Fruit fly (Drosophila melanogaster) whole organism, embryonic: Measurements from ENCODE around the gene CG7530.

ENCODE experiments used
- CG1024 ChIP-seq: fragments of 200-800 bp; sonication (Bioruptor generic); IDR thresholded peaks from 2 replicates; pipeline ENCODE4 v1.3.6; 2022; ENCODE audit warnings: missing biosample characterization, missing genetic modification characterization
- CG11398 ChIP-seq: fragments of 200-800 bp; sonication (Bioruptor generic); optimal IDR thresholded peaks from 2 replicates; lab custom pipeline; 2016; ENCODE audit warnings: missing biosample characterization, missing genetic modification characterization
- CG11504 ChIP-seq: fragments of 200-800 bp; sonication (Bioruptor generic); optimal IDR thresholded peaks from 3 replicates; lab custom pipeline; 2019; ENCODE audit warnings: missing biosample characterization, mild to moderate bottlenecking, missing genetic modification characterization, moderate library complexity
- CG12391 ChIP-seq: fragments of 200-800 bp; sonication (Bioruptor generic); optimal IDR thresholded peaks from 3 replicates; lab custom pipeline; 2018; ENCODE audit warnings: missing biosample characterization, mild to moderate bottlenecking, missing genetic modification characterization, moderate library complexity
- CG14441 ChIP-seq: fragments of 200-800 bp; sonication (Bioruptor generic); IDR thresholded peaks from 2 replicates; pipeline ENCODE4 v1.3.6; 2022; ENCODE audit warnings: missing biosample characterization, missing genetic modification characterization
- CG15479 ChIP-seq: fragments of 200-800 bp; sonication (Bioruptor generic); optimal IDR thresholded peaks from 3 replicates; lab custom pipeline; 2019; ENCODE audit warnings: missing biosample characterization, mild to moderate bottlenecking, missing genetic modification characterization, moderate library complexity
- CG17328 ChIP-seq: fragments of 200-800 bp; sonication (Bioruptor generic); IDR thresholded peaks from 2 replicates; pipeline ENCODE4 v1.3.6; 2022; ENCODE audit warnings: missing biosample characterization, missing genetic modification characterization
- CG17359 ChIP-seq: fragments of 200-800 bp; sonication (Bioruptor generic); optimal IDR thresholded peaks from 3 replicates; lab custom pipeline; 2018; ENCODE audit warnings: missing biosample characterization, mild to moderate bottlenecking, missing genetic modification characterization, moderate library complexity
- CG17802 ChIP-seq: fragments of 200-800 bp; sonication (Bioruptor generic); optimal IDR thresholded peaks from 2 replicates; lab custom pipeline; 2018; ENCODE audit warnings: missing biosample characterization, mild to moderate bottlenecking, missing genetic modification characterization, moderate library complexity
- CG18262 ChIP-seq: fragments of 200-800 bp; optimal IDR thresholded peaks from 3 replicates; lab custom pipeline; 2019; ENCODE audit warnings: missing biosample characterization, mild to moderate bottlenecking, missing genetic modification characterization, moderate library complexity
- CG2199 ChIP-seq: fragments of 200-800 bp; sonication (Bioruptor generic); IDR thresholded peaks from 3 replicates; pipeline ENCODE4 v1.3.6; 2022; ENCODE audit warnings: missing biosample characterization, missing genetic modification characterization
- CG2712 ChIP-seq: fragments of 200-800 bp; optimal IDR thresholded peaks from 3 replicates; lab custom pipeline; 2019; ENCODE audit warnings: missing biosample characterization, mild to moderate bottlenecking, missing genetic modification characterization, moderate library complexity
- CG32532 ChIP-seq: fragments of 200-800 bp; sonication (Bioruptor generic); IDR thresholded peaks from 2 replicates; pipeline ENCODE4 v1.3.6; 2022; ENCODE audit warnings: missing biosample characterization, missing genetic modification characterization
- CG3847 ChIP-seq: fragments of 200-800 bp; sonication (Bioruptor generic); IDR thresholded peaks from 2 replicates; pipeline ENCODE4 v1.3.6; 2022; ENCODE audit warnings: missing biosample characterization, missing genetic modification characterization
- CG6272 ChIP-seq: fragments of 200-800 bp; sonication (Bioruptor generic); IDR thresholded peaks from 2 replicates; pipeline ENCODE4 v1.3.6; 2022; ENCODE audit warnings: missing biosample characterization, missing genetic modification characterization
- CG6689 ChIP-seq: fragments of 200-800 bp; sonication (Bioruptor generic); IDR thresholded peaks from 2 replicates; pipeline ENCODE4 v1.3.6; 2022; ENCODE audit warnings: missing biosample characterization, missing genetic modification characterization
- CG9215 ChIP-seq: fragments of 200-800 bp; sonication (Bioruptor generic); IDR thresholded peaks from 2 replicates; pipeline ENCODE4 v1.3.6; 2022; ENCODE audit warnings: missing biosample characterization, missing genetic modification characterization
- E2f2 ChIP-seq: fragments of 200-800 bp; sonication (Bioruptor generic); IDR thresholded peaks from 2 replicates; pipeline ENCODE4 v1.3.6; 2022; ENCODE audit warnings: missing biosample characterization, missing genetic modification characterization
- Eip74EF ChIP-seq, 2 experiments: fragments of 200-800 bp in 1 of 2; fragments of >200 bp in 1 of 2; sonication (Bioruptor generic) in 1 of 2; optimal IDR thresholded peaks; 2 replicates each; lab custom pipeline; 2017 to 2019; ENCODE audit warnings: missing biosample characterization in 2 of 2, missing genetic modification characterization in 2 of 2, mild to moderate bottlenecking in 1 of 2, moderate library complexity in 1 of 2
- Hr39 ChIP-seq: fragments of >200 bp; optimal IDR thresholded peaks from 2 replicates; lab custom pipeline; 2017
- Hr78 ChIP-seq, 2 experiments: fragments of 200-800 bp in 1 of 2; fragments of >200 bp in 1 of 2; sonication (Bioruptor generic) in 1 of 2; optimal IDR thresholded peaks; 2 replicates each; lab custom pipeline; 2017 to 2019; ENCODE audit warnings: missing biosample characterization in 2 of 2, missing genetic modification characterization in 2 of 2, mild to moderate bottlenecking in 1 of 2, moderate library complexity in 1 of 2
- Med ChIP-seq: fragments of 200-800 bp; sonication (Bioruptor generic); peaks from one replicate; lab custom pipeline; 2016; ENCODE audit warnings: missing biosample characterization, missing genetic modification characterization, mild to moderate bottlenecking, inconsistent platforms, moderate library complexity
- NC2β ChIP-seq: fragments of 200-800 bp; sonication (Bioruptor generic); optimal IDR thresholded peaks from 2 replicates; lab custom pipeline; 2016; ENCODE audit warnings: missing biosample characterization, missing genetic modification characterization
- Oli ChIP-seq: fragments of 200-800 bp; sonication (Bioruptor generic); optimal IDR thresholded peaks from 2 replicates; lab custom pipeline; 2018; ENCODE audit warnings: missing biosample characterization, mild to moderate bottlenecking, missing genetic modification characterization, moderate library complexity
- Ssrp ChIP-seq: fragments of 200-800 bp; sonication (Bioruptor generic); optimal IDR thresholded peaks from 2 replicates; lab custom pipeline; 2018; ENCODE audit warnings: missing biosample characterization, mild to moderate bottlenecking, missing genetic modification characterization, moderate library complexity
- Xrp1 ChIP-seq: fragments of 200-800 bp; sonication (Bioruptor generic); IDR thresholded peaks from 2 replicates; pipeline ENCODE4 v1.3.6; 2022; ENCODE audit warnings: missing biosample characterization, missing genetic modification characterization
- bbx ChIP-seq: fragments of 200-800 bp; sonication (Bioruptor generic); IDR thresholded peaks from 2 replicates; pipeline ENCODE4 v1.3.6; 2022; ENCODE audit warnings: missing biosample characterization, missing genetic modification characterization; ENCODE audit not compliant: partially characterized antibody
- bsh ChIP-seq, 2 experiments: fragments of 200-800 bp; sonication (Bioruptor generic); optimal IDR thresholded peaks; 2 replicates each; lab custom pipeline; 2017 to 2018; ENCODE audit warnings: mild to moderate bottlenecking in 2 of 2, missing biosample characterization in 2 of 2, missing genetic modification characterization in 2 of 2, moderate library complexity in 1 of 2
- chinmo ChIP-seq: fragments of 200-800 bp; sonication (Bioruptor generic); IDR thresholded peaks from 4 replicates; pipeline ENCODE4 v1.3.6; 2022; ENCODE audit warnings: missing biosample characterization, missing genetic modification characterization; ENCODE audit not compliant: partially characterized antibody
- chm ChIP-seq: fragments of 200-800 bp; sonication (Bioruptor generic); IDR thresholded peaks from 2 replicates; pipeline ENCODE4 v1.3.6; 2022; ENCODE audit warnings: missing biosample characterization, missing genetic modification characterization
- ci ChIP-seq: fragments of 200-800 bp; sonication (Bioruptor generic); IDR thresholded peaks from 3 replicates; pipeline ENCODE4 v1.3.6; 2022; ENCODE audit warnings: missing biosample characterization, missing genetic modification characterization
- corto ChIP-seq: fragments of 200-800 bp; sonication (Bioruptor generic); optimal IDR thresholded peaks from 2 replicates; lab custom pipeline; 2016; ENCODE audit warnings: missing biosample characterization, mild to moderate bottlenecking, missing genetic modification characterization, moderate library complexity
- da ChIP-seq: fragments of 200-800 bp; sonication (Bioruptor generic); optimal IDR thresholded peaks from 2 replicates; lab custom pipeline; 2016; ENCODE audit warnings: missing biosample characterization, missing genetic modification characterization
- esg ChIP-seq: fragments of 200-800 bp; sonication (Bioruptor generic); conservative IDR thresholded peaks from 2 replicates; pipeline ENCODE4 v1.3.6; 2022; ENCODE audit warnings: missing biosample characterization, missing genetic modification characterization
- fru ChIP-seq: fragments of >200 bp; optimal IDR thresholded peaks from 2 replicates; lab custom pipeline; 2017
- gcm2 ChIP-seq: fragments of 200-800 bp; sonication (Bioruptor generic); optimal IDR thresholded peaks from 2 replicates; lab custom pipeline; 2016; ENCODE audit warnings: missing biosample characterization, missing genetic modification characterization
- hkb ChIP-seq, 2 experiments: fragments of 200-800 bp in 1 of 2; fragments of >200 bp in 1 of 2; sonication (Bioruptor generic) in 1 of 2; IDR thresholded peaks in 1 of 2; optimal IDR thresholded peaks in 1 of 2; 2 replicates each; pipeline versions ENCODE4 v1.3.6 to Lab custom; 2017 to 2022; ENCODE audit warnings: missing biosample characterization in 1 of 2, missing genetic modification characterization in 1 of 2
- jumu ChIP-seq: fragments of 200-800 bp; sonication (Bioruptor generic); optimal IDR thresholded peaks from 3 replicates; lab custom pipeline; 2016; ENCODE audit warnings: missing biosample characterization, missing genetic modification characterization
- org-1 ChIP-seq: fragments of 200-800 bp; sonication (Bioruptor generic); optimal IDR thresholded peaks from 2 replicates; lab custom pipeline; 2017; ENCODE audit warnings: missing biosample characterization, missing genetic modification characterization
- otp ChIP-seq: fragments of 200-800 bp; sonication (Bioruptor generic); IDR thresholded peaks from 3 replicates; pipeline ENCODE4, ENCODE4 v1.3.6; 2022; ENCODE audit warnings: missing biosample characterization, missing genetic modification characterization
- row ChIP-seq: fragments of 200-800 bp; sonication (Bioruptor generic); IDR thresholded peaks from 3 replicates; pipeline ENCODE4 v1.3.6; 2022; ENCODE audit warnings: missing biosample characterization, missing genetic modification characterization
- sd ChIP-seq: fragments of 200-800 bp; sonication (Bioruptor generic); optimal IDR thresholded peaks from 3 replicates; lab custom pipeline; 2018; ENCODE audit warnings: missing biosample characterization, mild to moderate bottlenecking, missing genetic modification characterization, moderate library complexity
- sens ChIP-seq: fragments of 200-800 bp; sonication (Bioruptor generic); peaks from one replicate; lab custom pipeline; 2016; ENCODE audit warnings: missing biosample characterization, missing genetic modification characterization
- sens-2 ChIP-seq: fragments of 200-800 bp; sonication (Bioruptor generic); IDR thresholded peaks from 2 replicates; pipeline ENCODE4 v1.3.6; 2022; ENCODE audit warnings: missing biosample characterization, missing genetic modification characterization
- slp2 ChIP-seq: fragments of 200-800 bp; sonication (Bioruptor generic); optimal IDR thresholded peaks from 2 replicates; lab custom pipeline; 2016; ENCODE audit warnings: missing biosample characterization, missing genetic modification characterization

CG7530 gene

dm6 chr3R:14691019-14691777 is 40.1 kb downstream of the CG7530 start (continued):
- peak in 1 of 2 experiments; percentile 36 for TF ChIP-seq bsh (GFP tag; optimal IDR thresholded peaks at IDR 0.05; lab: Kevin White, UChicago)
- TF ChIP-seq CG15479 (GFP tag; lab: Kevin White, UChicago), result peak; percentile 28
- no peak for TF ChIP-seq CG17328 (GFP tag; lab: Robert Waterston, UW)
- TF ChIP-seq CG6272 (GFP tag; lab: Robert Waterston, UW), result no peak
- peak; percentile 8 for TF ChIP-seq CG2712 (tag; lab: Kevin White, UChicago)
- TF ChIP-seq gcm2, result no peak
- TF ChIP-seq CG12391 (tag; lab: Kevin White, UChicago), result peak; percentile 18
- no peak for TF ChIP-seq CG9215
- TF ChIP-seq Hr39 (lab: Kevin White, UChicago), result no peak
- no peak for TF ChIP-seq bbx (GFP tag; lab: Robert Waterston, UW)
- TF ChIP-seq org-1 (GFP tag; lab: Kevin White, UChicago), result no peak
- TF ChIP-seq E2f2 (GFP tag; lab: Robert Waterston, UW), result no peak
- peak; percentile 28 for TF ChIP-seq Ssrp (tag; lab: Kevin White, UChicago)

- TF ChIP-seq corto (GFP tag; lab: Kevin White, UChicago) (no peak), sens (GFP tag; lab: Kevin White, UChicago) (peak; percentile 20), Hr78 (GFP tag; optimal IDR thresholded peaks at IDR 0.05; lab: Kevin White, UChicago) (peak in 1 of 2 experiments; percentile 37), CG17359 (tag; lab: Kevin White, UChicago) (no peak), chinmo (GFP tag; lab: Robert Waterston, UW) (0 out of 4 replicates have a peak, but pooled peaks have one; percentile 45), CG17802 (tag; lab: Kevin White, UChicago) (no peak), CG6689 (GFP tag; lab: Robert Waterston, UW) (no peak), CG2199 (GFP tag; lab: Robert Waterston, UW) (peak; percentile 87; the same call in 1 of the 3 replicates), CG3847 (no peak), CG1024 (GFP tag; lab: Robert Waterston, UW) (no peak), Oli (tag; lab: Kevin White, UChicago) (no peak), jumu (no peak), fru (no peak)
- TF ChIP-seq, all 482 proteins: peak for 4
Observed at dm6 chr3R:14690065-14690464, 41.2 kb downstream of the CG7530 start.

- TF ChIP-seq hkb (optimal IDR thresholded peaks at IDR 0.05; lab: Kevin White, UChicago) (no peak), hkb (GFP tag; IDR thresholded peaks at IDR 0.05; lab: Robert Waterston, UW) (no peak), slp2 (GFP tag; lab: Kevin White, UChicago) (no peak), ci (GFP tag; lab: Robert Waterston, UW) (no peak), da (GFP tag; lab: Kevin White, UChicago) (no peak), otp (no peak), chinmo (GFP tag; lab: Robert Waterston, UW) (0 out of 4 replicates have a peak, but pooled peaks have one; percentile 55), Med (GFP tag; lab: Kevin White, UChicago) (peak; percentile 47), NC2β (GFP tag; lab: Kevin White, UChicago) (no peak), sd (peak; percentile 24)
Observed at dm6 chr3R:14687296-14687695, 44.0 kb downstream of the CG7530 start.

- TF ChIP-seq CG14441 (0 out of 2 replicates have a peak, but pooled peaks have one; percentile 15), chm (no peak), sens-2 (GFP tag; lab: Robert Waterston, UW) (no peak), CG32532 (GFP tag; lab: Robert Waterston, UW) (0 out of 2 replicates have a peak, but pooled peaks have one; percentile 32), esg (GFP tag; lab: Robert Waterston, UW) (0 out of 2 replicates have a peak, but pooled peaks have one; percentile 11), CG11504 (peak; percentile 4), CG11398 (GFP tag; lab: Kevin White, UChicago) (no peak), Med (GFP tag; lab: Kevin White, UChicago) (peak; percentile 25), Xrp1 (0 out of 2 replicates have a peak, but pooled peaks have one; percentile 11), Eip74EF (GFP tag; optimal IDR thresholded peaks at IDR 0.05; lab: Kevin White, UChicago) (peak in 1 of 2 experiments; percentile 19), CG18262 (peak; percentile 0), row (GFP tag; lab: Robert Waterston, UW) (peak; percentile 34; the same call in 1 of the 3 replicates)
Observed at dm6 chr3R:14683928-14684327, 47.4 kb downstream of the CG7530 start.
